Fruit fly (Drosophila melanogaster) whole organism, prepupa: ENCODE results near the gene CG44476.

Source experiments
- CG10631 ChIP-seq: fragments of 200-800 bp; sonication (Bioruptor generic); optimal IDR thresholded peaks from 2 replicates; lab custom pipeline; 2016; ENCODE audit warnings: missing biosample characterization, missing genetic modification characterization
- CG10669 ChIP-seq: fragments of 200-800 bp; sonication (Bioruptor generic); optimal IDR thresholded peaks from 3 replicates; lab custom pipeline; 2018; ENCODE audit warnings: missing biosample characterization, mild to moderate bottlenecking, missing genetic modification characterization, moderate library complexity
- CG11294 ChIP-seq: fragments of 200-800 bp; sonication (Bioruptor generic); IDR thresholded peaks from 2 replicates; pipeline ENCODE4 v1.3.6; 2022; ENCODE audit warnings: missing biosample characterization, missing genetic modification characterization
- CG31627 ChIP-seq: fragments of 200-800 bp; sonication (Bioruptor generic); optimal IDR thresholded peaks from 3 replicates; lab custom pipeline; 2016; ENCODE audit warnings: missing biosample characterization, missing genetic modification characterization
- CG32006 ChIP-seq: fragments of 200-800 bp; sonication (Bioruptor generic); optimal IDR thresholded peaks from 3 replicates; lab custom pipeline; 2017; ENCODE audit warnings: missing biosample characterization, mild to moderate bottlenecking, missing genetic modification characterization
- CG34406 ChIP-seq: fragments of 200-800 bp; sonication (Bioruptor generic); optimal IDR thresholded peaks from 3 replicates; lab custom pipeline; 2016; ENCODE audit warnings: missing biosample characterization, missing genetic modification characterization
- CG4318 ChIP-seq: fragments of 200-800 bp; sonication (Bioruptor generic); optimal IDR thresholded peaks from 3 replicates; lab custom pipeline; 2017; ENCODE audit warnings: missing biosample characterization, mild to moderate bottlenecking, missing genetic modification characterization
- CG6163 ChIP-seq: fragments of 200-800 bp; sonication (Bioruptor generic); IDR thresholded peaks from 3 replicates; pipeline ENCODE4 v1.3.6; 2022; ENCODE audit warnings: missing biosample characterization, missing genetic modification characterization
- CG6276 ChIP-seq: fragments of 200-800 bp; sonication (Bioruptor generic); optimal IDR thresholded peaks from 2 replicates; lab custom pipeline; 2017; ENCODE audit warnings: missing biosample characterization, mild to moderate bottlenecking, missing genetic modification characterization
- CG7368 ChIP-seq: fragments of 200-800 bp; sonication (Bioruptor generic); optimal IDR thresholded peaks from 3 replicates; lab custom pipeline; 2016; ENCODE audit warnings: missing biosample characterization, missing genetic modification characterization
- CG8119 ChIP-seq: fragments of 200-800 bp; sonication (Bioruptor generic); IDR thresholded peaks from 3 replicates; pipeline ENCODE4 v1.3.6; 2022; ENCODE audit warnings: missing biosample characterization, missing genetic modification characterization
- Eip78C ChIP-seq: fragments of 200-800 bp; sonication (Bioruptor generic); peaks from one replicate; lab custom pipeline; 2016; ENCODE audit warnings: missing biosample characterization, missing genetic modification characterization
- Eip93F ChIP-seq: fragments of 200-800 bp; sonication (Bioruptor generic); optimal IDR thresholded peaks from 2 replicates; lab custom pipeline; 2016; ENCODE audit warnings: missing biosample characterization, mild to moderate bottlenecking, missing genetic modification characterization
- Ets96B ChIP-seq: fragments of 200-800 bp; optimal IDR thresholded peaks from 2 replicates; lab custom pipeline; 2019; ENCODE audit warnings: missing biosample characterization, mild to moderate bottlenecking, missing genetic modification characterization, moderate library complexity
- Hr38 ChIP-seq: sonication (Bioruptor generic); optimal IDR thresholded peaks from 2 replicates; lab custom pipeline; 2016; ENCODE audit warnings: missing biosample characterization, missing genetic modification characterization
- Hr39 ChIP-seq: fragments of 200-800 bp; sonication (Bioruptor generic); optimal IDR thresholded peaks from 2 replicates; lab custom pipeline; 2016; ENCODE audit warnings: missing biosample characterization, missing genetic modification characterization
- Lpt ChIP-seq: fragments of 200-800 bp; sonication (Bioruptor generic); optimal IDR thresholded peaks from 3 replicates; lab custom pipeline; 2016; ENCODE audit warnings: missing biosample characterization, missing genetic modification characterization
- Met ChIP-seq: fragments of 200-800 bp; sonication (Bioruptor generic); optimal IDR thresholded peaks from 3 replicates; lab custom pipeline; 2016; ENCODE audit warnings: missing biosample characterization, missing genetic modification characterization
- OdsH ChIP-seq: fragments of 200-800 bp; sonication (Bioruptor generic); optimal IDR thresholded peaks from 3 replicates; lab custom pipeline; 2016; ENCODE audit warnings: missing biosample characterization, missing genetic modification characterization
- Sox14 ChIP-seq: fragments of 200-800 bp; sonication (Bioruptor generic); optimal IDR thresholded peaks from 3 replicates; lab custom pipeline; 2016; ENCODE audit warnings: missing biosample characterization, missing genetic modification characterization
- Sox15 ChIP-seq: fragments of 200-800 bp; sonication (Bioruptor generic); optimal IDR thresholded peaks from 3 replicates; lab custom pipeline; 2016; ENCODE audit warnings: missing biosample characterization, missing genetic modification characterization
- acj6 ChIP-seq: fragments of 200-800 bp; sonication (Bioruptor generic); optimal IDR thresholded peaks from 3 replicates; lab custom pipeline; 2016; ENCODE audit warnings: missing biosample characterization, missing genetic modification characterization
- cyc ChIP-seq: fragments of 200-800 bp; sonication (Bioruptor generic); optimal IDR thresholded peaks from 3 replicates; lab custom pipeline; 2016; ENCODE audit warnings: missing biosample characterization, missing genetic modification characterization
- dac ChIP-seq: fragments of 200-800 bp; sonication (Bioruptor generic); optimal IDR thresholded peaks from 2 replicates; lab custom pipeline; 2017; ENCODE audit warnings: missing biosample characterization, mild to moderate bottlenecking, missing genetic modification characterization
- dsx ChIP-seq: fragments of 200-800 bp; optimal IDR thresholded peaks from 3 replicates; lab custom pipeline; 2019; ENCODE audit warnings: missing biosample characterization, mild to moderate bottlenecking, missing genetic modification characterization, moderate library complexity; ENCODE audit not compliant: poor library complexity, severe bottlenecking
- eg ChIP-seq: fragments of 200-800 bp; sonication (Bioruptor generic); IDR thresholded peaks from 3 replicates; pipeline ENCODE4 v1.3.6; 2022; ENCODE audit warnings: missing biosample characterization, missing genetic modification characterization
- esn ChIP-seq: fragments of 200-800 bp; sonication (Bioruptor generic); optimal IDR thresholded peaks from 2 replicates; lab custom pipeline; 2016; ENCODE audit warnings: missing biosample characterization, mild to moderate bottlenecking, missing genetic modification characterization, moderate library complexity
- fd59A ChIP-seq: fragments of 200-800 bp; sonication (Bioruptor generic); optimal IDR thresholded peaks from 2 replicates; lab custom pipeline; 2017; ENCODE audit warnings: missing biosample characterization, mild to moderate bottlenecking, missing genetic modification characterization, missing genetic modification reagents
- fd85E ChIP-seq: fragments of 200-800 bp; sonication (Bioruptor generic); optimal IDR thresholded peaks from 3 replicates; lab custom pipeline; 2016; ENCODE audit warnings: missing biosample characterization, missing genetic modification characterization
- fkh ChIP-seq: fragments of 200-800 bp; sonication (Bioruptor generic); optimal IDR thresholded peaks from 3 replicates; lab custom pipeline; 2017; ENCODE audit warnings: missing biosample characterization, mild to moderate bottlenecking, missing genetic modification characterization, moderate library complexity
- lz ChIP-seq: fragments of 200-800 bp; sonication (Bioruptor generic); optimal IDR thresholded peaks from 3 replicates; lab custom pipeline; 2016; ENCODE audit warnings: missing biosample characterization, missing genetic modification characterization
- net ChIP-seq: fragments of 200-800 bp; sonication (Bioruptor generic); optimal IDR thresholded peaks from 3 replicates; lab custom pipeline; 2016; ENCODE audit warnings: missing biosample characterization, missing genetic modification characterization
- pdm3 ChIP-seq: fragments of 200-800 bp; sonication (Bioruptor generic); optimal IDR thresholded peaks from 3 replicates; lab custom pipeline; 2016; ENCODE audit warnings: missing biosample characterization, missing genetic modification characterization
- spab ChIP-seq: fragments of 200-800 bp; sonication (Bioruptor generic); optimal IDR thresholded peaks from 2 replicates; lab custom pipeline; 2017; ENCODE audit warnings: missing biosample characterization, mild to moderate bottlenecking, missing genetic modification characterization, missing genetic modification reagents
- svp ChIP-seq: fragments of 200-800 bp; sonication (Bioruptor generic); peaks from one replicate; lab custom pipeline; 2016; ENCODE audit warnings: missing biosample characterization, missing genetic modification characterization
- topi ChIP-seq: fragments of 200-800 bp; sonication (Bioruptor generic); optimal IDR thresholded peaks from 3 replicates; lab custom pipeline; 2016; ENCODE audit warnings: missing biosample characterization, missing genetic modification characterization

CG44476 gene

DNA sequence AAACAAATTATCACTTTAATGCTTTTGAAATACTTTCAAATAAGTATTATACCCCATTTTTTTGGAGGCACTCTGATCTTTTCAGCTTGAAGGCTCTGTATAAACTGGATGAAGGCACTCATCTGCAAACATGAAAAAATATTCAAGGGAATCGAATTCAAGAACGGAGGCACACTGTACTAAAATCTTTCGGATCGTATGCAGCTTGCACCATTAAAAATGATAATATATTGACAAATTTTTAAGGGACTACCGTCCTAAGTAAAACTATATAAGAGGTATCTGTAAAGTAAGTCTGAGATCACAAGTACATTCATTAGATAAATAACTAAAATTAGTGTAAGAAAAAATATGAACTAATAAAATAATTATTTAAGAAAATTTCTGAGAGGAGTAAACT is at the start of gene CG44476:
CG44476 (minus strand) TSS at position 101 of the 400 bp plus-strand sequence.
- TF ChIP-seq CG34406 (GFP tag; lab: Kevin White, UChicago), result no peak
- TF ChIP-seq CG8119, result no peak
- no peak for TF ChIP-seq esn (GFP tag; lab: Kevin White, UChicago)
- no peak for TF ChIP-seq cyc (GFP tag; lab: Kevin White, UChicago)
- TF ChIP-seq CG4318 (GFP tag; lab: Kevin White, UChicago), result no peak
- TF ChIP-seq fd85E (GFP tag; lab: Kevin White, UChicago), result no peak

DNA sequence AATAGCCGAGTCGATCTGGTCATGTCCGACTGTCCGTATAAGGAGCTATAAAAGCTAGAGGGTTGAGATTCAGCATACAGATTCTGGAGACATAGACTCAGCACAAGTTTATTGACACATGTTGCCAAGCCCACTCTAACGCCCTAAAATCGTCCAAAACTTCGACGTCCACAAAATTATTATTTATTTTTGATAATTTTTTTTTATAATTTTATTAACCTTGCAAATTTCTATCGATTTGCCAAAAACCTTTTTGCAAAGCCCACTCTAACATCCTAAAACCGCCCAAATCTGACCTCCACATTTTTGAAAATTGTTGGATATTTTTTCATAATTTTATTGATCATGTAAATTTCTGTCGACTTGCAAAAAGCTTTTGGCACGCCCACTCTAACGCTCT is 46.2 kb upstream of the CG44476 start, which contains the start of gene JMJD4:
JMJD4 (minus strand) TSS at position 101 of the 400 bp plus-strand sequence.
- TF ChIP-seq fd59A (GFP tag; lab: Kevin White, UChicago) (no peak), CG34406 (GFP tag; lab: Kevin White, UChicago) (no peak), Eip93F (GFP tag; lab: Kevin White, UChicago) (no peak), acj6 (GFP tag; lab: Kevin White, UChicago) (no peak), spab (GFP tag; lab: Kevin White, UChicago) (no peak), net (no peak), CG6276 (GFP tag; lab: Kevin White, UChicago) (no peak), CG10669 (GFP tag; lab: Kevin White, UChicago) (no peak), CG32006 (GFP tag; lab: Kevin White, UChicago) (no peak), fkh (GFP tag; lab: Kevin White, UChicago) (no peak), CG31627 (no peak), CG6163 (no peak)

DNA sequence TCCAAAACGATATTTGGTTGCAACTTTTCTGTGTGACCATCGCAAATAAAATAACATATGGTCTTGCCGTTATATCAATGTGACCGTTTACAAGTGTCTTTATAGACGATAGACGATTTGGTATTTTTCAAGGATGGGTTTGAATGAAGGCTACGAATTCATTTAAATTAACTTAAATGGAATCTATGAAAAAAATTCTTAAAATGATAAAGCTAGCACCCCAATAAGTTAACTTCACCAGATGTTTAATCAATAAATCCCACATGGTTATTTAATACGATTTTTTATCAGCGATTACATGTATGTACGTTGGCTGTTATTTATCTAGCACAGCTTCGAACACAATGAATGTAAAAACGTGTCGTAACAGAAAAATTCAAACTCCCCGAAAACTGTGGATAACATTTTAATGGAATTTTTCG is 45.7 kb upstream of the CG44476 start:
- TF ChIP-seq CG11294 (GFP tag; lab: Robert Waterston, UW) (no peak), fkh (GFP tag; lab: Kevin White, UChicago) (peak; percentile 20), Sox14 (GFP tag; lab: Kevin White, UChicago) (no peak), Sox15 (GFP tag; lab: Kevin White, UChicago) (no peak)
- TF ChIP-seq, all 60 proteins: peak for 1

DNA sequence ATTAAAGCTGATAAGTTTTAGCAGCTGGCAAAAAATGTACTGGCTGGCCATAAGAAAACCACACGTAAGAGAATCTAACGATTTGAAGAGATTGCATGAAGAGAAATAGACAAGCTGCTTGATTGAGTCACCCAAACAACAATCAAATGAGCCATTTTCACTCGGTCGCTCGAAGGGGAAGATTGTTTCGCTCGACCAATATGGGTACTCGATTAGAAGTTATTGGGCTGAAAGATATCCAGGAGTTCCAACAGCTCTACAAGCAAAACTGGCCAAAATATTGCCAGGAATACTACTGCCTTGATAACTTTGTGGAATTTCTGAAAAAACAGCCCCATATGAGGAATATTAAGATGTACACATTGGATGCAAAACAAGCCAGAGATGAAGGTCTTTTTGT is 42.9 kb upstream of the CG44476 start, which contains the start of gene CG5783:
CG5783 (plus strand) TSS at position 167 of the 400 bp plus-strand sequence.
- TF ChIP-seq Ets96B (tag; lab: Kevin White, UChicago) (no peak), Sox14 (GFP tag; lab: Kevin White, UChicago) (no peak), eg (GFP tag; lab: Robert Waterston, UW) (no peak), Sox15 (GFP tag; lab: Kevin White, UChicago) (no peak), Eip78C (GFP tag; lab: Kevin White, UChicago) (no peak), lz (GFP tag; lab: Kevin White, UChicago) (no peak), dac (GFP tag; lab: Kevin White, UChicago) (no peak), spab (GFP tag; lab: Kevin White, UChicago) (no peak), CG6276 (GFP tag; lab: Kevin White, UChicago) (no peak), CG7368 (GFP tag; lab: Kevin White, UChicago) (no peak)

DNA sequence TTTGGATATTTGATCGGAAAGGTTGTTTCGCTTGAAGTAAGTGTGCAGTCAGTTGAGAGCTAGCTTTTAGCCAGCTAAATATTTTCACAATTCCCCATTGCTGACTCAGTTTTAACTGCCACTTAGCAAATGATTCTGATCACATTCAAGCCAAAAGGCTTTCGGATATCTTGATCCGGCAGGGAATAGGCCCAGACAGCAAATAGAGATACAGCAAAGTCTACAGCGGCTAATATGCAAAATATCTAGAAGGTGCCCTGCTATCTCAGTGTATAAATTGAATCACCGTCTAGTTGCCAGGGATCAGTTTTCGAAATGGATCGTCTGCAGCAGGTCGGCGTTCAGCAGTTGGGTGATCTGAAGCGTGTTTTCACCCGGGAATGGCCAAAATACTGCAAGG is 41.6 kb upstream of the CG44476 start, which contains the start of gene CG15155:
CG15155 (plus strand) TSS at position 301 of the 400 bp plus-strand sequence.
- TF ChIP-seq dac (GFP tag; lab: Kevin White, UChicago) (no peak), pdm3 (no peak), CG7368 (GFP tag; lab: Kevin White, UChicago) (no peak), Lpt (GFP tag; lab: Kevin White, UChicago) (no peak), CG8119 (no peak), svp (GFP tag; lab: Kevin White, UChicago) (no peak), Hr38 (no peak), lz (GFP tag; lab: Kevin White, UChicago) (no peak)
- TF ChIP-seq, all 60 proteins: peak for 0

- TF ChIP-seq topi (GFP tag; lab: Kevin White, UChicago), result peak; percentile 37
- TF ChIP-seq cyc (GFP tag; lab: Kevin White, UChicago), result peak; percentile 42
- peak; percentile 21 for TF ChIP-seq CG10631 (GFP tag; lab: Kevin White, UChicago)
- peak; percentile 18 for TF ChIP-seq esn (GFP tag; lab: Kevin White, UChicago)
- TF ChIP-seq dsx, result no peak
- peak; percentile 54 for TF ChIP-seq fkh (GFP tag; lab: Kevin White, UChicago)
- no peak for TF ChIP-seq Met
- TF ChIP-seq OdsH (GFP tag; lab: Kevin White, UChicago), result peak; percentile 44
- TF ChIP-seq fd85E (GFP tag; lab: Kevin White, UChicago), result no peak
- peak; percentile 1 for TF ChIP-seq Hr39 (GFP tag; lab: Kevin White, UChicago)
- TF ChIP-seq, all 60 proteins: peak for 7
Observed at dm6 chr2L:18153068-18153467, 40.1 kb upstream of the CG44476 start, which contains the start of gene CG17681. TSS of gene CG17681 (plus strand) at chr2L:18153123.
